Worm (Caenorhabditis elegans) whole organism, late embryonic: ENCODE data around the gene srsx-19.

Experiments
- ama-1 ChIP-seq: fragments of 150-350 bp; optimal IDR thresholded peaks from 2 replicates; lab custom pipeline; 2014
- ceh-45 ChIP-seq: fragments of 200-800 bp; sonication (Bioruptor generic); IDR thresholded peaks from 2 replicates; pipeline ENCODE4 v1.3.6; 2022; ENCODE audit warnings: missing genetic modification reagents, missing genetic modification characterization, missing compliant biosample characterization
- fkh-10 ChIP-seq: fragments of 150-350 bp; optimal IDR thresholded peaks from 2 replicates; lab custom pipeline; 2014; ENCODE audit warnings: missing biosample characterization, missing genetic modification reagents, missing genetic modification characterization
- nfya-1 ChIP-seq: sonication (generic microtip); optimal IDR thresholded peaks from 2 replicates; lab custom pipeline; 2017; ENCODE audit warnings: missing genetic modification characterization, mild to moderate bottlenecking, missing compliant biosample characterization, antibody characterized with exemption, moderate library complexity
- pqm-1 ChIP-seq: sonication (generic microtip); optimal IDR thresholded peaks from 2 replicates; lab custom pipeline; 2016; ENCODE audit warnings: missing genetic modification characterization, missing compliant biosample characterization
- ref-2 ChIP-seq: sonication (generic microtip); optimal IDR thresholded peaks from 2 replicates; lab custom pipeline; 2016; ENCODE audit warnings: missing genetic modification characterization, missing compliant biosample characterization
- unc-86 ChIP-seq: sonication (generic microtip); optimal IDR thresholded peaks from 2 replicates; lab custom pipeline; 2016; ENCODE audit warnings: missing genetic modification characterization, missing compliant biosample characterization

DNA sequence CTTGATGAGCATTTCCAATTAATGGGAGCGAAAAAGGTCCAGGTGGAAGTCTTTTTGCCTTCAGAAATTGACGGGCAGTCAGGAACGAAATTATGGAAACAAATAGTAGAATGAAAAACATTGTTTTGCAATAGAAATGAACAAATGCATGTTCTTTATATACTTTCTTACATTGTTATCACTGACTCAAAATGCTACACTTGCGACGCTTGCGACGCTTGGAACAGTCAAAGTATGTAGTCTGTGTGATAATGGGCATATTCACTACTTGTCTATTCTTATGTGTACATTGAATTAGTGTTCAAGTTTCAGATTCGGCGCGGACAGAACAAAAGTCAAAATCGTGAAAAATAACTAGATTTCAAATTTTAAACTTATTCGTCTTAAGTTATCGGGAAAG is 10.9 kb downstream of the srsx-19 start, which contains the start of gene cyp-35C1:
- no peak for TF ChIP-seq fkh-10
- no peak for TF ChIP-seq pqm-1 (tag; lab: Kevin White, UChicago)
- no peak for TF ChIP-seq ceh-45 (GFP tag; lab: Robert Waterston, UW)
- no peak for TF ChIP-seq ama-1 (lab: Kevin White, UChicago)
- TF ChIP-seq nfya-1 = no peak
- TF ChIP-seq ref-2 (tag; lab: Kevin White, UChicago) = no peak
- TF ChIP-seq unc-86 = no peak
